Fruit fly (Drosophila melanogaster) Kc167 (cell line): ENCODE measurements around the gene mirr.

Source experiments
- Myc ChIP-seq: fragments of >200 bp; optimal IDR thresholded peaks from 2 replicates; lab custom pipeline; 2017; ENCODE audit warnings: missing external identifiers
- Sin3A ChIP-seq: fragments of >200 bp; optimal IDR thresholded peaks from 2 replicates; lab custom pipeline; 2018; ENCODE audit warnings: missing external identifiers
- h ChIP-seq: fragments of >200 bp; optimal IDR thresholded peaks from 3 replicates; lab custom pipeline; 2018; ENCODE audit warnings: missing external identifiers

DNA sequence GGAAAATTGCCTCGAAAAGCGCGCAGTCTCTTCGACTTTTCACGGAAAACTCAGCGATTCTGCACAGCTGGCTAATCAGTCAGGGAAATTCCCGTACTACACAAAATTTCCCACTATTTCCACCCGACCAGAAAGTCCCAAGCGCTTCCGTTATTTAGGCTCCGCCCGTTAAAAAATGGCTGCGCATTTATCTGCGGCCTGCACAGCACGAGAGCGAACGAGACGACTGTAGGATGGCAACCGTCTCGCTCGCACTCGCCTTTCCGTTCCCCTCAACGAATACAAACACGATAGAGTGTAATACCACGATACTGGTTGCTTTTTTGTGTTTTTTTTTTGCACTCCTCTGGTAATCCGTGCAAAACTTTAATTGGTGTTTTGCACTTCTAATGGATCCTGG, 40.3 kb upstream of the mirr start:
- TF ChIP-seq h (lab: Kevin White, UChicago) = no peak
- no peak for TF ChIP-seq Myc (lab: Kevin White, UChicago)
- TF ChIP-seq Sin3A (lab: Kevin White, UChicago) = no peak
